Fruit fly (Drosophila melanogaster) whole organism, embryonic: Measurements from ENCODE around the gene CaBP1.
A peak's percentile ranks its signal among the peaks of the same experiment; 100 is the strongest.

Experiments
- Bgb ChIP-seq: fragments of 200-800 bp; sonication (Bioruptor generic); IDR thresholded peaks from 2 replicates; pipeline ENCODE4 v1.3.6; 2022; ENCODE audit warnings: missing biosample characterization, missing genetic modification characterization; ENCODE audit not compliant: partially characterized antibody
- CG10209 ChIP-seq: fragments of 200-800 bp; sonication (Bioruptor generic); optimal IDR thresholded peaks from 3 replicates; lab custom pipeline; 2017; ENCODE audit warnings: missing biosample characterization, mild to moderate bottlenecking, missing genetic modification characterization, missing genetic modification reagents
- CG10267 ChIP-seq: fragments of 200-800 bp; sonication (Bioruptor generic); optimal IDR thresholded peaks from 2 replicates; lab custom pipeline; 2018; ENCODE audit warnings: missing biosample characterization, mild to moderate bottlenecking, missing genetic modification characterization, moderate library complexity
- CG10274 ChIP-seq: fragments of 200-800 bp; sonication (Bioruptor generic); optimal IDR thresholded peaks from 3 replicates; lab custom pipeline; 2017; ENCODE audit warnings: missing biosample characterization, mild to moderate bottlenecking, missing genetic modification characterization
- CG12299 ChIP-seq: fragments of 200-800 bp; sonication (Bioruptor generic); optimal IDR thresholded peaks from 2 replicates; lab custom pipeline; 2018; ENCODE audit warnings: missing biosample characterization, mild to moderate bottlenecking, missing genetic modification characterization
- CG12744 ChIP-seq: fragments of 200-800 bp; sonication (Bioruptor generic); optimal IDR thresholded peaks from 2 replicates; lab custom pipeline; 2016; ENCODE audit warnings: missing biosample characterization, missing genetic modification characterization
- CG14441 ChIP-seq: fragments of 200-800 bp; sonication (Bioruptor generic); IDR thresholded peaks from 2 replicates; pipeline ENCODE4 v1.3.6; 2022; ENCODE audit warnings: missing biosample characterization, missing genetic modification characterization
- CG1603 ChIP-seq: fragments of 200-800 bp; sonication (Bioruptor generic); optimal IDR thresholded peaks from 2 replicates; lab custom pipeline; 2019; ENCODE audit warnings: missing biosample characterization, mild to moderate bottlenecking, missing genetic modification characterization, moderate library complexity
- CG18011 ChIP-seq: fragments of 200-800 bp; sonication (Bioruptor generic); optimal IDR thresholded peaks from 2 replicates; lab custom pipeline; 2017; ENCODE audit warnings: missing biosample characterization, missing genetic modification characterization, mild to moderate bottlenecking, moderate library complexity, missing genotype
- CG2678 ChIP-seq: fragments of 200-800 bp; sonication (Bioruptor generic); optimal IDR thresholded peaks from 3 replicates; lab custom pipeline; 2019; ENCODE audit warnings: missing biosample characterization, mild to moderate bottlenecking, missing genetic modification characterization, moderate library complexity
- CG6689 ChIP-seq: fragments of 200-800 bp; sonication (Bioruptor generic); IDR thresholded peaks from 2 replicates; pipeline ENCODE4 v1.3.6; 2022; ENCODE audit warnings: missing biosample characterization, missing genetic modification characterization
- CG7271 ChIP-seq: fragments of 200-800 bp; sonication (Bioruptor generic); optimal IDR thresholded peaks from 2 replicates; lab custom pipeline; 2018; ENCODE audit warnings: missing biosample characterization, mild to moderate bottlenecking, missing genetic modification characterization, moderate library complexity
- CG9817 ChIP-seq: fragments of 200-800 bp; sonication (Bioruptor generic); optimal IDR thresholded peaks from 2 replicates; lab custom pipeline; 2018; ENCODE audit warnings: missing biosample characterization, mild to moderate bottlenecking, missing genetic modification characterization, moderate library complexity
- Deaf1 ChIP-seq: fragments of 200-800 bp; optimal IDR thresholded peaks from 3 replicates; lab custom pipeline; 2019; ENCODE audit warnings: missing biosample characterization, mild to moderate bottlenecking, missing genetic modification characterization, moderate library complexity
- Drgx ChIP-seq: fragments of 200-800 bp; sonication (Bioruptor generic); IDR thresholded peaks from 2 replicates; pipeline ENCODE4 v1.3.6; 2022; ENCODE audit warnings: missing biosample characterization, missing genetic modification characterization
- Fer1 ChIP-seq: fragments of 200-800 bp; sonication (Bioruptor generic); optimal IDR thresholded peaks from 2 replicates; lab custom pipeline; 2017; ENCODE audit warnings: missing biosample characterization, mild to moderate bottlenecking, missing genetic modification characterization
- Hey ChIP-seq: fragments of 200-800 bp; sonication (Bioruptor generic); optimal IDR thresholded peaks from 3 replicates; lab custom pipeline; 2018; ENCODE audit warnings: missing biosample characterization, mild to moderate bottlenecking, missing genetic modification characterization
- Hmx ChIP-seq: fragments of 200-800 bp; sonication (Bioruptor generic); optimal IDR thresholded peaks from 2 replicates; lab custom pipeline; 2016; ENCODE audit warnings: missing biosample characterization, missing genetic modification characterization
- Hr39 ChIP-seq: fragments of >200 bp; optimal IDR thresholded peaks from 2 replicates; lab custom pipeline; 2017
- Lim3 ChIP-seq: fragments of 200-800 bp; sonication (Bioruptor generic); IDR thresholded peaks from 2 replicates; pipeline ENCODE4 v1.3.6; 2022; ENCODE audit warnings: missing biosample characterization, missing genetic modification characterization
- MBD-R2 ChIP-seq: fragments of 200-800 bp; sonication (Bioruptor generic); IDR thresholded peaks from 2 replicates; pipeline ENCODE4 v1.3.6; 2022; ENCODE audit warnings: missing biosample characterization, missing genetic modification characterization
- Nf-YC ChIP-seq: fragments of 200-800 bp; optimal IDR thresholded peaks from 3 replicates; lab custom pipeline; 2019; ENCODE audit warnings: missing biosample characterization, mild to moderate bottlenecking, missing genetic modification characterization, moderate library complexity
- Sox102F ChIP-seq: fragments of 200-800 bp; sonication (Bioruptor generic); optimal IDR thresholded peaks from 2 replicates; lab custom pipeline; 2018; ENCODE audit warnings: missing biosample characterization, mild to moderate bottlenecking, missing genetic modification characterization, moderate library complexity
- Xrp1 ChIP-seq: fragments of 200-800 bp; sonication (Bioruptor generic); IDR thresholded peaks from 2 replicates; pipeline ENCODE4 v1.3.6; 2022; ENCODE audit warnings: missing biosample characterization, missing genetic modification characterization
- ac ChIP-seq: fragments of 200-800 bp; sonication (Bioruptor generic); optimal IDR thresholded peaks from 3 replicates; lab custom pipeline; 2017; ENCODE audit warnings: missing biosample characterization, mild to moderate bottlenecking, missing genetic modification characterization
- ato ChIP-seq: fragments of 200-800 bp; sonication (Bioruptor generic); IDR thresholded peaks from 2 replicates; pipeline ENCODE4 v1.3.6; 2022; ENCODE audit warnings: missing biosample characterization, missing genetic modification characterization; ENCODE audit not compliant: partially characterized antibody
- cad ChIP-seq: fragments of >200 bp; optimal IDR thresholded peaks from 2 replicates; lab custom pipeline; 2017; ENCODE audit warnings: missing biosample characterization, missing genetic modification characterization
- dmrt11E ChIP-seq: fragments of 200-800 bp; sonication (Bioruptor generic); optimal IDR thresholded peaks from 3 replicates; lab custom pipeline; 2018; ENCODE audit warnings: missing biosample characterization, mild to moderate bottlenecking, missing genetic modification characterization, moderate library complexity
- dmrt99B ChIP-seq: fragments of 200-800 bp; sonication (Bioruptor generic); optimal IDR thresholded peaks from 2 replicates; lab custom pipeline; 2018; ENCODE audit warnings: missing biosample characterization, mild to moderate bottlenecking, missing genetic modification characterization, moderate library complexity
- eyg ChIP-seq: fragments of 200-800 bp; sonication (Bioruptor generic); optimal IDR thresholded peaks from 3 replicates; lab custom pipeline; 2016; ENCODE audit warnings: missing biosample characterization, missing genetic modification characterization
- fu2 ChIP-seq: fragments of 200-800 bp; sonication (Bioruptor generic); optimal IDR thresholded peaks from 2 replicates; lab custom pipeline; 2016; ENCODE audit warnings: missing biosample characterization, missing genetic modification characterization
- gcm2 ChIP-seq: fragments of 200-800 bp; sonication (Bioruptor generic); optimal IDR thresholded peaks from 2 replicates; lab custom pipeline; 2016; ENCODE audit warnings: missing biosample characterization, missing genetic modification characterization
- gem ChIP-seq: fragments of 200-800 bp; sonication (Bioruptor generic); optimal IDR thresholded peaks from 2 replicates; lab custom pipeline; 2019; ENCODE audit warnings: missing biosample characterization, mild to moderate bottlenecking, missing genetic modification characterization, moderate library complexity
- her ChIP-seq: fragments of 200-800 bp; sonication (Bioruptor generic); optimal IDR thresholded peaks from 2 replicates; lab custom pipeline; 2016; ENCODE audit warnings: missing biosample characterization, missing genetic modification characterization
- ind ChIP-seq: fragments of 200-800 bp; sonication (Bioruptor generic); optimal IDR thresholded peaks from 3 replicates; lab custom pipeline; 2016; ENCODE audit warnings: missing biosample characterization, missing genetic modification characterization
- kah ChIP-seq: fragments of 200-800 bp; sonication (Bioruptor generic); optimal IDR thresholded peaks from 2 replicates; lab custom pipeline; 2018; ENCODE audit warnings: missing biosample characterization, mild to moderate bottlenecking, missing genetic modification characterization
- knrl ChIP-seq: fragments of 200-800 bp; sonication (Bioruptor generic); IDR thresholded peaks from 3 replicates; pipeline ENCODE4 v1.3.6; 2022; ENCODE audit warnings: missing biosample characterization, missing genetic modification characterization; ENCODE audit not compliant: partially characterized antibody
- org-1 ChIP-seq: fragments of 200-800 bp; sonication (Bioruptor generic); optimal IDR thresholded peaks from 2 replicates; lab custom pipeline; 2017; ENCODE audit warnings: missing biosample characterization, missing genetic modification characterization
- p53 ChIP-seq: fragments of 200-800 bp; sonication (Bioruptor generic); optimal IDR thresholded peaks from 2 replicates; lab custom pipeline; 2016; ENCODE audit warnings: missing biosample characterization, missing genetic modification characterization
- row ChIP-seq: fragments of 200-800 bp; sonication (Bioruptor generic); IDR thresholded peaks from 3 replicates; pipeline ENCODE4 v1.3.6; 2022; ENCODE audit warnings: missing biosample characterization, missing genetic modification characterization
- sens ChIP-seq: fragments of 200-800 bp; sonication (Bioruptor generic); peaks from one replicate; lab custom pipeline; 2016; ENCODE audit warnings: missing biosample characterization, missing genetic modification characterization
- twi ChIP-seq: fragments of 200-800 bp; optimal IDR thresholded peaks from 2 replicates; lab custom pipeline; 2019; ENCODE audit warnings: missing biosample characterization, mild to moderate bottlenecking, missing genetic modification characterization, moderate library complexity
- zfh1 ChIP-seq: fragments of 200-800 bp; sonication (Bioruptor generic); IDR thresholded peaks from 3 replicates; pipeline ENCODE4 v1.3.6; 2022; ENCODE audit warnings: missing biosample characterization, missing genetic modification characterization

Gene CaBP1

dm6 chr2L:16356249-16357025 is at the start of gene CaBP1 (continued):
- TF ChIP-seq sens = peak; percentile 85
- TF ChIP-seq row = 0 out of 3 replicates have a peak, but pooled peaks have one; percentile 26
- TF ChIP-seq gcm2 (GFP tag; lab: Kevin White, UChicago) = no peak
- no peak for TF ChIP-seq her (GFP tag; lab: Kevin White, UChicago)
- TF ChIP-seq CG14441 (GFP tag; lab: Robert Waterston, UW) = no peak
- peak; percentile 90 for TF ChIP-seq Bgb (GFP tag; lab: Robert Waterston, UW)
- TF ChIP-seq Lim3 (GFP tag; lab: Robert Waterston, UW) = no peak

dm6 chr2L:16402512-16402911 is 46.0 kb upstream of the CaBP1 start:
- no peak for TF ChIP-seq Sox102F
- TF ChIP-seq ind (GFP tag; lab: Kevin White, UChicago) = no peak
- TF ChIP-seq ac (GFP tag; lab: Kevin White, UChicago) = no peak
- no peak for TF ChIP-seq kah
- TF ChIP-seq sens = no peak
- no peak for TF ChIP-seq CG10274 (GFP tag; lab: Kevin White, UChicago)
- no peak for TF ChIP-seq CG10267 (tag; lab: Kevin White, UChicago)
- TF ChIP-seq Drgx = 0 out of 2 replicates have a peak, but pooled peaks have one; percentile 7

dm6 chr2L:16397517-16397916 is 41.0 kb upstream of the CaBP1 start:
- TF ChIP-seq zfh1 (GFP tag; lab: Robert Waterston, UW) = no peak
- peak; percentile 8 for TF ChIP-seq Hr39

- peak; percentile 1 for TF ChIP-seq gem (tag; lab: Kevin White, UChicago)
- peak; percentile 73 for TF ChIP-seq sens
- no peak for TF ChIP-seq CG7271
- TF ChIP-seq fu2 (GFP tag; lab: Kevin White, UChicago) = no peak
- TF ChIP-seq dmrt11E (tag; lab: Kevin White, UChicago) = peak; percentile 9
- no peak for TF ChIP-seq CG18011 (GFP tag; lab: Kevin White, UChicago)
- peak; percentile 8 for TF ChIP-seq CG1603
Observed at dm6 chr2L:16390803-16391202, 34.3 kb upstream of the CaBP1 start.

- TF ChIP-seq MBD-R2 (0 out of 2 replicates have a peak, but pooled peaks have one; percentile 7), Nf-YC (tag; lab: Kevin White, UChicago) (peak; percentile 65), knrl (peak; percentile 13; the same call in 1 of the 3 replicates), CG12299 (tag; lab: Kevin White, UChicago) (no peak), Deaf1 (tag; lab: Kevin White, UChicago) (peak; percentile 53)
Observed at dm6 chr2L:16380973-16381372, 24.4 kb upstream of the CaBP1 start.

dm6 chr2L:16374691-16375090 is 18.2 kb upstream of the CaBP1 start:
- TF ChIP-seq twi (tag; lab: Kevin White, UChicago) = no peak
- TF ChIP-seq dmrt99B (tag; lab: Kevin White, UChicago) = peak; percentile 48
- no peak for TF ChIP-seq Fer1 (GFP tag; lab: Kevin White, UChicago)
- TF ChIP-seq CG12744 (GFP tag; lab: Kevin White, UChicago) = no peak
- TF ChIP-seq CG6689 = no peak
- no peak for TF ChIP-seq org-1 (GFP tag; lab: Kevin White, UChicago)
- no peak for TF ChIP-seq Hey
- TF ChIP-seq cad = no peak
- TF ChIP-seq ato (GFP tag; lab: Robert Waterston, UW) = no peak
- no peak for TF ChIP-seq her (GFP tag; lab: Kevin White, UChicago)
- TF ChIP-seq Xrp1 (GFP tag; lab: Robert Waterston, UW) = no peak
- TF ChIP-seq CG10209 (GFP tag; lab: Kevin White, UChicago) = no peak
- peak; percentile 46 for TF ChIP-seq CG2678
- no peak for TF ChIP-seq p53 (GFP tag; lab: Kevin White, UChicago)
- no peak for TF ChIP-seq CG9817 (tag; lab: Kevin White, UChicago)
- no peak for TF ChIP-seq eyg (GFP tag; lab: Kevin White, UChicago)
- no peak for TF ChIP-seq Hmx
